Worm (Caenorhabditis elegans): ENCODE results near the gene F36H5.17.

DNA sequence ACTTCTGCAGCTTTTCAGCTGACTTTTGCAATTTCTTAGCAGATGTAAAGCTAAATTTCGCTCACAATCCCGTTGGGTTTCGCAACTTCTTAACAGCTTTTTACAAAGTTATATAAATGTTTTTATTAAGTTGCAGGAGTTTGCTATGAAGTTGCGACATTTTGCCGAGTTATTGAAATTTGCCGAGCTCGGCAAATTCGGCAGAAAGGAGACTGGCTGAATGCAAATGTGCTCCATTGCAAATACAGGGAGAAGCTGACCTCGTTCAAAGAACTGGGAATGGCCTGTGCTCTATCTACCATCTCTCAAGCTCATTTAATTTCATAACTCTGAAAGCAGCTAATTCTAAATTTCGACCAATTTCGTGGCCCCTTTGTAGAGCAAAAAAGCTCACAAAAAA, 28.8 kb upstream of the F36H5.17 start, which contains the start of gene C08F1.11:
- no peak for TF ChIP-seq ZK546.5 (tag; optimal IDR thresholded peaks at IDR 0.05)
- TF ChIP-seq unc-62 (GFP tag; optimal IDR thresholded peaks at IDR 0.05): no peak
- no peak for TF ChIP-seq elt-1 (tag; optimal IDR thresholded peaks at IDR 0.05)
- no peak for TF ChIP-seq nhr-77 (tag; optimal IDR thresholded peaks at IDR 0.05)
- no peak for TF ChIP-seq nhr-237 (tag; optimal IDR thresholded peaks at IDR 0.05)

Measured in whole organism, L3 larva.